Worm (Caenorhabditis elegans): ENCODE measurements around the gene ima-1.
"Not testable (repeated sequence)": the region's sequence is repeated elsewhere in the genome, so short reads cannot be mapped to it uniquely, and the experiment has no call there.

Gene ima-1

ce11 chrV:11263025-11263424, 23.6 kb downstream of the ima-1 start, which contains the start of gene F07B10.4:
F07B10.4 (minus strand) TSS chrV:11263125.
- no peak for TF ChIP-seq unc-62 (GFP tag; optimal IDR thresholded peaks at IDR 0.05)

ce11 chrV:11265482-11265881, 26.0 kb downstream of the ima-1 start, which contains the start of gene cln-3.1:
cln-3.1 (minus strand) TSS chrV:11265652.
- TF ChIP-seq unc-62 (GFP tag; optimal IDR thresholded peaks at IDR 0.05): no peak

- no peak for TF ChIP-seq unc-62 (GFP tag; optimal IDR thresholded peaks at IDR 0.05)
These were observed 27.2 kb downstream of the ima-1 start, which contains the start of gene str-116 for ce11 chrV:11266681-11267080. str-116 (plus strand) TSS chrV:11266981.

ce11 chrV:11268791-11269190, 29.3 kb downstream of the ima-1 start, which contains the start of gene str-115:
str-115 (plus strand) TSS chrV:11269091.
- no peak for TF ChIP-seq unc-62 (GFP tag; optimal IDR thresholded peaks at IDR 0.05)

ce11 chrV:11271051-11271450, 31.6 kb downstream of the ima-1 start, which contains the start of gene clec-222:
clec-222 (plus strand) TSS chrV:11271351.
- no peak for TF ChIP-seq unc-62 (GFP tag; optimal IDR thresholded peaks at IDR 0.05)

- no peak for TF ChIP-seq unc-62 (GFP tag; optimal IDR thresholded peaks at IDR 0.05)
These were observed 33.4 kb downstream of the ima-1 start, which contains the start of gene clec-223 for ce11 chrV:11272848-11273247. clec-223 (plus strand) TSS chrV:11273148.

- TF ChIP-seq unc-62 (GFP tag; optimal IDR thresholded peaks at IDR 0.05): no peak
These were observed 40.1 kb downstream of the ima-1 start for ce11 chrV:11279564-11279963.

ce11 chrV:11281414-11282209, 42.1 kb downstream of the ima-1 start:
- TF ChIP-seq unc-62 (GFP tag; optimal IDR thresholded peaks at IDR 0.05): no peak

ce11 chrV:11282272-11282671, 42.8 kb downstream of the ima-1 start, which contains the start of gene gly-20:
gly-20 (plus strand) TSS chrV:11282572.
- TF ChIP-seq unc-62 (GFP tag; optimal IDR thresholded peaks at IDR 0.05): no peak

- not testable (repeated sequence) for TF ChIP-seq unc-62 (GFP tag; optimal IDR thresholded peaks at IDR 0.05)
These were observed 46.6 kb downstream of the ima-1 start, which contains the start of gene C03E10.3 for ce11 chrV:11286114-11286513. C03E10.3 (plus strand) TSS chrV:11286414.

ce11 chrV:11290888-11291287, 51.4 kb downstream of the ima-1 start, which contains the start of gene C03E10.1:
C03E10.1 (plus strand) TSS chrV:11291188.
- TF ChIP-seq unc-62 (GFP tag; optimal IDR thresholded peaks at IDR 0.05): no peak

Data from whole organism, dauer.